Worm (Caenorhabditis elegans) whole organism, young adult: ENCODE measurements around the gene ptr-8.
A peak's percentile ranks its signal among the peaks of the same experiment; 100 is the strongest.

Source experiments
- F37B4.10 ChIP-seq: fragments of 200-800 bp; sonication (Bioruptor generic); IDR thresholded peaks from 2 replicates; pipeline ENCODE4 v1.3.6; 2022; ENCODE audit warnings: missing genetic modification characterization, missing compliant biosample characterization
- T26A5.8 ChIP-seq: sonication (generic microtip); optimal IDR thresholded peaks from 2 replicates; lab custom pipeline; 2016; ENCODE audit warnings: missing genetic modification characterization, missing compliant biosample characterization
- aptf-2 ChIP-seq: fragments of 200-800 bp; sonication (Bioruptor generic); conservative IDR thresholded peaks from 2 replicates; pipeline ENCODE4 v1.3.6; 2022; ENCODE audit warnings: missing genetic modification reagents, missing genetic modification characterization, missing compliant biosample characterization
- bed-2 ChIP-seq: fragments of 200-800 bp; sonication (Bioruptor generic); IDR thresholded peaks from 2 replicates; pipeline ENCODE4 v1.3.6; 2022; ENCODE audit warnings: missing genetic modification reagents, missing genetic modification characterization, missing compliant biosample characterization
- hrde-1 ChIP-seq: sonication (generic microtip); optimal IDR thresholded peaks from 2 replicates; lab custom pipeline; 2016; ENCODE audit warnings: missing genetic modification characterization, mild to moderate bottlenecking, missing compliant biosample characterization, moderate library complexity, missing genotype, missing genetic modification reagents, borderline replicate concordance
- lag-1 ChIP-seq: fragments of 200-800 bp; sonication (Bioruptor generic); IDR thresholded peaks from 2 replicates; pipeline ENCODE4 v1.3.6; 2022; ENCODE audit warnings: missing genetic modification reagents, missing genetic modification characterization, missing compliant biosample characterization
- lsl-1 ChIP-seq: fragments of 200-800 bp; sonication (Bioruptor generic); optimal IDR thresholded peaks from 2 replicates; lab custom pipeline; 2018; ENCODE audit warnings: mild to moderate bottlenecking, missing genetic modification characterization, moderate library complexity, missing compliant biosample characterization
- lsy-27 ChIP-seq: sonication (generic microtip); optimal IDR thresholded peaks from 2 replicates; lab custom pipeline; 2017; ENCODE audit warnings: missing genetic modification characterization, mild to moderate bottlenecking, missing compliant biosample characterization, antibody characterized with exemption, missing genotype, borderline replicate concordance; ENCODE audit not compliant: insufficient read depth
- madf-3 ChIP-seq: fragments of 200-800 bp; sonication (Bioruptor generic); IDR thresholded peaks from 2 replicates; pipeline ENCODE4 v1.3.6; 2022; ENCODE audit warnings: missing genetic modification reagents, missing genetic modification characterization, missing compliant biosample characterization
- sea-2 ChIP-seq: fragments of 200-800 bp; sonication (Bioruptor generic); IDR thresholded peaks from 2 replicates; pipeline ENCODE4 v1.3.6; 2022; ENCODE audit warnings: missing genetic modification characterization, missing compliant biosample characterization
- snpc-1.1 ChIP-seq: sonication (generic microtip); optimal IDR thresholded peaks from 2 replicates; lab custom pipeline; 2017; ENCODE audit warnings: missing genetic modification characterization, mild to moderate bottlenecking, missing compliant biosample characterization, antibody characterized with exemption, moderate library complexity, missing genotype, missing genetic modification reagents; ENCODE audit not compliant: insufficient read depth
- snpc-3.4 ChIP-seq: sonication (generic microtip); optimal IDR thresholded peaks from 2 replicates; lab custom pipeline; 2017; ENCODE audit warnings: missing genetic modification characterization, mild to moderate bottlenecking, missing compliant biosample characterization, antibody characterized with exemption, moderate library complexity, missing genotype, missing genetic modification reagents
- snpc-4 ChIP-seq, 5 experiments: fragments of 150-350 bp in 1 of 5; sonication (generic microtip) in 4 of 5; optimal IDR thresholded peaks; 2 replicates each; lab custom pipeline; 2014 to 2018; ENCODE audit warnings: missing genetic modification characterization in 5 of 5, missing biosample characterization in 3 of 5, antibody characterized with exemption in 2 of 5, mild to moderate bottlenecking in 2 of 5, missing compliant biosample characterization in 2 of 5, missing genotype in 2 of 5, moderate library complexity in 2 of 5, missing genetic modification reagents in 1 of 5

ce11 chrII:10862749-10863656, 26.1 kb upstream of the ptr-8 start:
- TF ChIP-seq sea-2 (GFP tag; lab: Robert Waterston, UW) (no peak), snpc-4 (GFP tag; optimal IDR thresholded peaks at IDR 0.05; lab: Kevin White, UChicago) (no peak), snpc-4 (tag; optimal IDR thresholded peaks at IDR 0.05; lab: Kevin White, UChicago) (peak in 1 of 4 experiments; percentile 13), lsy-27 (tag; lab: Kevin White, UChicago) (no peak), snpc-3.4 (peak; percentile 54), lag-1 (no peak), snpc-1.1 (no peak), bed-2 (GFP tag; lab: Robert Waterston, UW) (no peak), madf-3 (GFP tag; lab: Robert Waterston, UW) (no peak), F37B4.10 (GFP tag; lab: Robert Waterston, UW) (no peak), hrde-1 (tag; lab: Kevin White, UChicago) (no peak), lsl-1 (GFP tag; lab: Kevin White, UChicago) (peak; percentile 87), T26A5.8 (no peak), aptf-2 (GFP tag; lab: Robert Waterston, UW) (no peak)
